Fruit fly (Drosophila melanogaster): ENCODE results near the gene Rpn1.

Gene Rpn1

dm6 chr3L:19914833-19915232 is at the start of gene Rpn1:
Rpn1 (plus strand) TSS chr3L:19915051.
- TF ChIP-seq pan (optimal IDR thresholded peaks at IDR 0.05) (no peak), EcR (GFP tag; optimal IDR thresholded peaks at IDR 0.05) (no peak), Dll (optimal IDR thresholded peaks at IDR 0.05) (no peak), usp (GFP tag; optimal IDR thresholded peaks at IDR 0.05) (no peak), psq (optimal IDR thresholded peaks at IDR 0.05) (no peak)

dm6 chr3L:19867238-19867637 is 47.6 kb upstream of the Rpn1 start:
- TF ChIP-seq pan (optimal IDR thresholded peaks at IDR 0.05) (no peak), psq (optimal IDR thresholded peaks at IDR 0.05) (no peak), usp (GFP tag; optimal IDR thresholded peaks at IDR 0.05) (no peak), EcR (GFP tag; optimal IDR thresholded peaks at IDR 0.05) (no peak), Dll (optimal IDR thresholded peaks at IDR 0.05) (no peak), CG8478 (optimal IDR thresholded peaks at IDR 0.05) (no peak)

dm6 chr3L:19869698-19870097 is 45.2 kb upstream of the Rpn1 start:
- TF ChIP-seq Dll (optimal IDR thresholded peaks at IDR 0.05) (no peak), psq (optimal IDR thresholded peaks at IDR 0.05) (no peak), EcR (GFP tag; optimal IDR thresholded peaks at IDR 0.05) (no peak), usp (GFP tag; optimal IDR thresholded peaks at IDR 0.05) (no peak), pan (optimal IDR thresholded peaks at IDR 0.05) (no peak), CG8478 (optimal IDR thresholded peaks at IDR 0.05) (no peak)

- TF ChIP-seq Dll (optimal IDR thresholded peaks at IDR 0.05), result no peak
- TF ChIP-seq EcR (GFP tag; optimal IDR thresholded peaks at IDR 0.05), result no peak
- no peak for TF ChIP-seq usp (GFP tag; optimal IDR thresholded peaks at IDR 0.05)
- no peak for TF ChIP-seq psq (optimal IDR thresholded peaks at IDR 0.05)
- no peak for TF ChIP-seq pan (optimal IDR thresholded peaks at IDR 0.05)
- TF ChIP-seq CG8478 (optimal IDR thresholded peaks at IDR 0.05), result no peak
These were observed 43.8 kb upstream of the Rpn1 start, which contains the start of the genes Rab8 and Usp32 for dm6 chr3L:19870843-19871666. Rab8 (minus strand) TSS chr3L:19871078. Usp32 (plus strand) TSS chr3L:19871139.

- TF ChIP-seq usp (GFP tag; optimal IDR thresholded peaks at IDR 0.05) (no peak), pan (optimal IDR thresholded peaks at IDR 0.05) (no peak), psq (optimal IDR thresholded peaks at IDR 0.05) (no peak), EcR (GFP tag; optimal IDR thresholded peaks at IDR 0.05) (no peak), Dll (optimal IDR thresholded peaks at IDR 0.05) (no peak), CG8478 (optimal IDR thresholded peaks at IDR 0.05) (no peak)
These were observed 43.3 kb upstream of the Rpn1 start for dm6 chr3L:19871667-19871931.

dm6 chr3L:19872465-19872883 is 42.4 kb upstream of the Rpn1 start:
- TF ChIP-seq Dll (optimal IDR thresholded peaks at IDR 0.05), result no peak
- no peak for TF ChIP-seq usp (GFP tag; optimal IDR thresholded peaks at IDR 0.05)
- TF ChIP-seq CG8478 (optimal IDR thresholded peaks at IDR 0.05), result no peak
- TF ChIP-seq psq (optimal IDR thresholded peaks at IDR 0.05), result no peak
- no peak for TF ChIP-seq pan (optimal IDR thresholded peaks at IDR 0.05)
- no peak for TF ChIP-seq EcR (GFP tag; optimal IDR thresholded peaks at IDR 0.05)

dm6 chr3L:19873488-19873887 is 41.4 kb upstream of the Rpn1 start:
- no peak for TF ChIP-seq EcR (GFP tag; optimal IDR thresholded peaks at IDR 0.05)
- TF ChIP-seq CG8478 (optimal IDR thresholded peaks at IDR 0.05), result no peak

dm6 chr3L:19895556-19895995 is 19.3 kb upstream of the Rpn1 start:
- TF ChIP-seq usp (GFP tag; optimal IDR thresholded peaks at IDR 0.05) (no peak), pan (optimal IDR thresholded peaks at IDR 0.05) (no peak), EcR (GFP tag; optimal IDR thresholded peaks at IDR 0.05) (no peak), psq (optimal IDR thresholded peaks at IDR 0.05) (no peak), CG8478 (optimal IDR thresholded peaks at IDR 0.05) (peak; percentile 99), Dll (optimal IDR thresholded peaks at IDR 0.05) (peak; percentile 55)

dm6 chr3L:19896280-19896891 is 18.5 kb upstream of the Rpn1 start:
- no peak for TF ChIP-seq usp (GFP tag; optimal IDR thresholded peaks at IDR 0.05)
- TF ChIP-seq pan (optimal IDR thresholded peaks at IDR 0.05), result no peak
- no peak for TF ChIP-seq CG8478 (optimal IDR thresholded peaks at IDR 0.05)
- no peak for TF ChIP-seq EcR (GFP tag; optimal IDR thresholded peaks at IDR 0.05)
- TF ChIP-seq Dll (optimal IDR thresholded peaks at IDR 0.05), result peak; percentile 27

dm6 chr3L:19896892-19897684 is 17.8 kb upstream of the Rpn1 start:
- no peak for TF ChIP-seq EcR (GFP tag; optimal IDR thresholded peaks at IDR 0.05)
- TF ChIP-seq usp (GFP tag; optimal IDR thresholded peaks at IDR 0.05), result no peak
- no peak for TF ChIP-seq psq (optimal IDR thresholded peaks at IDR 0.05)
- TF ChIP-seq CG8478 (optimal IDR thresholded peaks at IDR 0.05), result no peak
- peak; percentile 34 for TF ChIP-seq pan (optimal IDR thresholded peaks at IDR 0.05)
- no peak for TF ChIP-seq Dll (optimal IDR thresholded peaks at IDR 0.05)

dm6 chr3L:19897685-19898009 is 17.2 kb upstream of the Rpn1 start:
- TF ChIP-seq EcR (GFP tag; optimal IDR thresholded peaks at IDR 0.05), result no peak
- TF ChIP-seq psq (optimal IDR thresholded peaks at IDR 0.05), result no peak
- no peak for TF ChIP-seq CG8478 (optimal IDR thresholded peaks at IDR 0.05)
- no peak for TF ChIP-seq Dll (optimal IDR thresholded peaks at IDR 0.05)
- TF ChIP-seq usp (GFP tag; optimal IDR thresholded peaks at IDR 0.05), result no peak
- no peak for TF ChIP-seq pan (optimal IDR thresholded peaks at IDR 0.05)
